Worm (Caenorhabditis elegans): ENCODE measurements around the gene F44E2.3.

The F44E2.3 gene

ce11 chrIII:8858482-8858881 is 29.4 kb upstream of the F44E2.3 start:
- TF ChIP-seq ces-1 (GFP tag; optimal IDR thresholded peaks at IDR 0.05): no peak
- no peak for TF ChIP-seq zip-8 (tag; optimal IDR thresholded peaks at IDR 0.05)
- TF ChIP-seq snpc-4 (tag; optimal IDR thresholded peaks at IDR 0.05): no peak
- TF ChIP-seq bed-3 (GFP tag; optimal IDR thresholded peaks at IDR 0.05): no peak
- TF ChIP-seq lin-13 (tag; optimal IDR thresholded peaks at IDR 0.05): no peak

- no peak for TF ChIP-seq lin-32 (GFP tag; optimal IDR thresholded peaks at IDR 0.05)
- TF ChIP-seq hlh-1 (tag; optimal IDR thresholded peaks at IDR 0.05): no peak
- TF ChIP-seq lin-13 (tag; optimal IDR thresholded peaks at IDR 0.05): no peak
- no peak for TF ChIP-seq M03D4.4 (tag; optimal IDR thresholded peaks at IDR 0.05)
Observed at ce11 chrIII:8851961-8852360, 22.9 kb upstream of the F44E2.3 start, which contains the start of gene plg-1. Gene plg-1, plus strand, starts transcription at chrIII:8852261.

- TF ChIP-seq zip-8 (tag; optimal IDR thresholded peaks at IDR 0.05): peak; percentile 91
Observed at ce11 chrIII:8851057-8851456, 22.0 kb upstream of the F44E2.3 start.

ce11 chrIII:8850482-8851047 is 21.5 kb upstream of the F44E2.3 start, which contains the start of gene F44E2.9:
Gene F44E2.9, minus strand, starts transcription at chrIII:8850532.
- TF ChIP-seq M03D4.4 (tag; optimal IDR thresholded peaks at IDR 0.05) (no peak), cnd-1 (tag; optimal IDR thresholded peaks at IDR 0.05) (no peak), sptf-1 (tag; optimal IDR thresholded peaks at IDR 0.05) (peak; percentile 41), hlh-1 (tag; optimal IDR thresholded peaks at IDR 0.05) (peak; percentile 5)

DNA sequence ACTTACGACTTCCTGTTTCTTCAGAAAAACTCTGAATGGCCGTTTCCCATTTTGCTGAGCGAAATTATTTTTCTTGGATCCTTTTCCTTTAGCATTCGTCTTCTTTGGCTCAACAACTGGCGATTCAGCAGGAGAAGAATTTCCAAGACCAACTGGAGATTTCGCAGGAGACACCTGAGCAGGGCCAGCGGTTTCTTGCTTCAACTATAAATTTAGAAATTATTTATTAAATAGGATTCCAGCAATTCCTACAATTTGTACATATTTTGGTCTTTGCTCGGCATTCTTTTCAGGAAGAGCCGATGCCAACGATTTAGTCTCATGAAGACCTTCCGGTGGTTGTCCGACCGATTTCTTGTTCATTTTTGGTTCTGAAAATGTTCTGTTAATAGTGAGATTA is 20.4 kb upstream of the F44E2.3 start, which contains the start of gene F44E2.8:
Gene F44E2.8 (minus strand): TSS at position 371 of the 400 bp plus-strand sequence.
- no peak for TF ChIP-seq lin-32 (GFP tag; optimal IDR thresholded peaks at IDR 0.05)
- TF ChIP-seq ceh-43 (GFP tag; optimal IDR thresholded peaks at IDR 0.05): no peak
- TF ChIP-seq ceh-39 (tag; optimal IDR thresholded peaks at IDR 0.05): no peak

DNA sequence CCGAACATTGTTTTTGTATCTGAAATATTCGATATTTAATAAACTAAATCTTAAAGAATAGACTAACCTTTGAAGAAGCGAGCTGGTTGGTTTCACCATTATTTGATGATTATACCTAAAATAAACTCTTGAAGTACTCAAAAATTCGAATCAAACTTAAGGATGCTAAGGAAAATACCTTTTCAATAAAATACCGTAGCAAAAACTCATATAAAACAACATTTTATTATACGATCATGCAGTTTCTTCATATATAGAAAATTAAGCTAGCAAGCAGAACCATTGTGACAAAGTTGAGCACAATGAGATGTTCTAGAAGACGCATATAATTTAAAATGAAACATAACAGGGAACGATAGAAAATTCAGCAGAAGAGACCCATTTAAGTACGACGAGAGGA is 19.3 kb upstream of the F44E2.3 start, which contains the start of gene F44E2.7:
Gene F44E2.7 (minus strand): TSS at position 101 of the 400 bp plus-strand sequence.
- no peak for TF ChIP-seq unc-39 (tag; optimal IDR thresholded peaks at IDR 0.05)
- TF ChIP-seq ceh-39 (tag; optimal IDR thresholded peaks at IDR 0.05): no peak
- no peak for TF ChIP-seq mep-1 (tag; optimal IDR thresholded peaks at IDR 0.05)
- no peak for TF ChIP-seq hlh-1 (tag; optimal IDR thresholded peaks at IDR 0.05)
- no peak for TF ChIP-seq unc-120 (tag; optimal IDR thresholded peaks at IDR 0.05; ENCODE audit: poor library complexity, severe bottlenecking)
- TF ChIP-seq blmp-1 (tag; optimal IDR thresholded peaks at IDR 0.05): no peak
- TF ChIP-seq ceh-43 (GFP tag; optimal IDR thresholded peaks at IDR 0.05): no peak
- no peak for TF ChIP-seq flh-1 (GFP tag; optimal IDR thresholded peaks at IDR 0.05)
- TF ChIP-seq lsy-2 (tag; optimal IDR thresholded peaks at IDR 0.05): no peak
- TF ChIP-seq elt-1 (tag; optimal IDR thresholded peaks at IDR 0.05; ENCODE audit: borderline replicate concordance, insufficient read depth): no peak
- no peak for TF ChIP-seq ceh-83 (GFP tag; optimal IDR thresholded peaks at IDR 0.05)
- no peak for TF ChIP-seq unc-62 (GFP tag; optimal IDR thresholded peaks at IDR 0.05)
- no peak for TF ChIP-seq ham-2 (GFP tag; optimal IDR thresholded peaks at IDR 0.05)
- no peak for TF ChIP-seq mab-5 (tag; optimal IDR thresholded peaks at IDR 0.05)
- no peak for TF ChIP-seq zip-8 (tag; optimal IDR thresholded peaks at IDR 0.05)
- TF ChIP-seq nhr-237 (tag; optimal IDR thresholded peaks at IDR 0.05): no peak
- TF ChIP-seq cnd-1 (tag; optimal IDR thresholded peaks at IDR 0.05): no peak
- no peak for TF ChIP-seq nhr-12 (tag; optimal IDR thresholded peaks at IDR 0.05)

- TF ChIP-seq mep-1 (tag; optimal IDR thresholded peaks at IDR 0.05) (peak; percentile 57), pha-4 (tag; optimal IDR thresholded peaks at IDR 0.05) (peak; percentile 8), ceh-83 (GFP tag; optimal IDR thresholded peaks at IDR 0.05) (no peak), lsy-2 (tag; optimal IDR thresholded peaks at IDR 0.05) (peak; percentile 26), elt-1 (tag; optimal IDR thresholded peaks at IDR 0.05; ENCODE audit: borderline replicate concordance, insufficient read depth) (no peak), cnd-1 (tag; optimal IDR thresholded peaks at IDR 0.05) (peak; percentile 15), ces-1 (GFP tag; optimal IDR thresholded peaks at IDR 0.05) (peak; percentile 24), nhr-237 (tag; optimal IDR thresholded peaks at IDR 0.05) (peak; percentile 40)
Observed at ce11 chrIII:8847722-8848121, 18.6 kb upstream of the F44E2.3 start.

Data from whole organism, mixed stage, embryonic.